Fruit fly (Drosophila melanogaster) whole organism, embryonic: ENCODE measurements around the gene RpS25.

Experiments
- Ada2b ChIP-seq: fragments of 200-800 bp; sonication (Bioruptor generic); IDR thresholded peaks from 2 replicates; pipeline ENCODE4 v1.3.6; 2022; ENCODE audit warnings: missing biosample characterization, missing genetic modification characterization
- Antp ChIP-seq: fragments of 200-800 bp; sonication (Bioruptor generic); optimal IDR thresholded peaks from 3 replicates; lab custom pipeline; 2016; ENCODE audit warnings: missing biosample characterization, missing genetic modification characterization
- Blimp-1 ChIP-seq: fragments of 200-800 bp; sonication (Bioruptor generic); optimal IDR thresholded peaks from 3 replicates; lab custom pipeline; 2018; ENCODE audit warnings: missing biosample characterization, missing genetic modification characterization, mild to moderate bottlenecking, moderate library complexity, missing genetic modification reagents
- CG10267 ChIP-seq: fragments of 200-800 bp; sonication (Bioruptor generic); optimal IDR thresholded peaks from 2 replicates; lab custom pipeline; 2018; ENCODE audit warnings: missing biosample characterization, mild to moderate bottlenecking, missing genetic modification characterization, moderate library complexity
- CG10431 ChIP-seq: fragments of 200-800 bp; sonication (Bioruptor generic); optimal IDR thresholded peaks from 3 replicates; lab custom pipeline; 2018; ENCODE audit warnings: missing biosample characterization, mild to moderate bottlenecking, missing genetic modification characterization
- CG10543 ChIP-seq: fragments of 200-800 bp; sonication (Bioruptor generic); optimal IDR thresholded peaks from 3 replicates; lab custom pipeline; 2017; ENCODE audit warnings: missing biosample characterization, mild to moderate bottlenecking, missing genetic modification characterization, moderate library complexity
- CG10959 ChIP-seq: fragments of 200-800 bp; sonication (Bioruptor generic); IDR thresholded peaks from 2 replicates; pipeline ENCODE4 v1.3.6; 2022; ENCODE audit warnings: missing biosample characterization, missing genetic modification characterization
- CG11398 ChIP-seq: fragments of 200-800 bp; sonication (Bioruptor generic); optimal IDR thresholded peaks from 2 replicates; lab custom pipeline; 2016; ENCODE audit warnings: missing biosample characterization, missing genetic modification characterization
- CG11560 ChIP-seq: fragments of 200-800 bp; sonication (Bioruptor generic); IDR thresholded peaks from 3 replicates; pipeline ENCODE4 v1.3.6; 2022; ENCODE audit warnings: missing biosample characterization, missing genetic modification characterization
- CG1233 ChIP-seq: fragments of 200-800 bp; sonication (Bioruptor generic); optimal IDR thresholded peaks from 4 replicates; lab custom pipeline; 2018; ENCODE audit warnings: missing biosample characterization, mild to moderate bottlenecking, missing genetic modification characterization
- CG13296 ChIP-seq: fragments of 200-800 bp; sonication (Bioruptor generic); optimal IDR thresholded peaks from 3 replicates; lab custom pipeline; 2018; ENCODE audit warnings: missing biosample characterization, mild to moderate bottlenecking, missing genetic modification characterization
- CG13624 ChIP-seq: fragments of 200-800 bp; sonication (Bioruptor generic); optimal IDR thresholded peaks from 2 replicates; lab custom pipeline; 2016; ENCODE audit warnings: missing biosample characterization, missing genetic modification characterization
- CG14441 ChIP-seq: fragments of 200-800 bp; sonication (Bioruptor generic); IDR thresholded peaks from 2 replicates; pipeline ENCODE4 v1.3.6; 2022; ENCODE audit warnings: missing biosample characterization, missing genetic modification characterization
- CG14710 ChIP-seq: fragments of 200-800 bp; sonication (Bioruptor generic); optimal IDR thresholded peaks from 3 replicates; lab custom pipeline; 2019; ENCODE audit warnings: missing biosample characterization, mild to moderate bottlenecking, missing genetic modification characterization, moderate library complexity
- CG14860 ChIP-seq: fragments of 200-800 bp; sonication (Bioruptor generic); IDR thresholded peaks from 3 replicates; pipeline ENCODE4 v1.3.6; 2022; ENCODE audit warnings: missing biosample characterization, missing genetic modification characterization; ENCODE audit not compliant: partially characterized antibody
- CG16863 ChIP-seq: fragments of 200-800 bp; sonication (Bioruptor generic); optimal IDR thresholded peaks from 3 replicates; lab custom pipeline; 2016; ENCODE audit warnings: missing biosample characterization, missing genetic modification characterization
- CG18262 ChIP-seq: fragments of 200-800 bp; optimal IDR thresholded peaks from 3 replicates; lab custom pipeline; 2019; ENCODE audit warnings: missing biosample characterization, mild to moderate bottlenecking, missing genetic modification characterization, moderate library complexity
- CG2116 ChIP-seq: fragments of 200-800 bp; sonication (Bioruptor generic); optimal IDR thresholded peaks from 3 replicates; lab custom pipeline; 2018; ENCODE audit warnings: missing biosample characterization, mild to moderate bottlenecking, missing genetic modification characterization
- CG30431 ChIP-seq: fragments of 200-800 bp; sonication (Bioruptor generic); optimal IDR thresholded peaks from 2 replicates; lab custom pipeline; 2017; ENCODE audit warnings: missing biosample characterization, missing genetic modification characterization
- CG4360 ChIP-seq: fragments of 200-800 bp; sonication (Bioruptor generic); IDR thresholded peaks from 2 replicates; pipeline ENCODE4 v1.3.6; 2022; ENCODE audit warnings: missing biosample characterization, missing genetic modification characterization
- CG6791 ChIP-seq: fragments of 200-800 bp; sonication (Bioruptor generic); IDR thresholded peaks from 3 replicates; pipeline ENCODE4 v1.3.6; 2022; ENCODE audit warnings: missing biosample characterization, missing genetic modification characterization; ENCODE audit not compliant: partially characterized antibody
- CG7963 ChIP-seq: fragments of 200-800 bp; sonication (Bioruptor generic); IDR thresholded peaks from 3 replicates; pipeline ENCODE4 v1.3.6; 2022; ENCODE audit warnings: missing biosample characterization, missing genetic modification characterization; ENCODE audit not compliant: partially characterized antibody
- CG8765 ChIP-seq: fragments of 200-800 bp; sonication (Bioruptor generic); IDR thresholded peaks from 2 replicates; pipeline ENCODE4 v1.3.6; 2022; ENCODE audit warnings: missing biosample characterization, missing genetic modification characterization
- CG8924 ChIP-seq: fragments of 200-800 bp; optimal IDR thresholded peaks from 3 replicates; lab custom pipeline; 2019; ENCODE audit warnings: missing biosample characterization, mild to moderate bottlenecking, missing genetic modification characterization, moderate library complexity
- Ets65A ChIP-seq: fragments of 200-800 bp; sonication (Bioruptor generic); peaks from one replicate; lab custom pipeline; 2016; ENCODE audit warnings: missing biosample characterization, missing genetic modification characterization
- Gug ChIP-seq: fragments of 200-800 bp; sonication (Bioruptor generic); IDR thresholded peaks from 4 replicates; pipeline ENCODE4 v1.3.6; 2022; ENCODE audit warnings: missing biosample characterization, missing genetic modification characterization
- HHEX ChIP-seq: fragments of 200-800 bp; sonication (Bioruptor generic); optimal IDR thresholded peaks from 3 replicates; lab custom pipeline; 2017; ENCODE audit warnings: missing biosample characterization, mild to moderate bottlenecking, missing genetic modification characterization, missing genetic modification reagents
- HLHmδ ChIP-seq: fragments of 200-800 bp; sonication (Bioruptor generic); optimal IDR thresholded peaks from 2 replicates; lab custom pipeline; 2018; ENCODE audit warnings: missing biosample characterization, mild to moderate bottlenecking, missing genetic modification characterization, moderate library complexity
- NC2β ChIP-seq: fragments of 200-800 bp; sonication (Bioruptor generic); optimal IDR thresholded peaks from 2 replicates; lab custom pipeline; 2016; ENCODE audit warnings: missing biosample characterization, missing genetic modification characterization
- abd-A ChIP-seq: fragments of 200-800 bp; sonication (Bioruptor generic); optimal IDR thresholded peaks from 3 replicates; lab custom pipeline; 2019; ENCODE audit warnings: missing biosample characterization, mild to moderate bottlenecking, missing genetic modification characterization, moderate library complexity
- bsh ChIP-seq, 2 experiments: fragments of 200-800 bp; sonication (Bioruptor generic); optimal IDR thresholded peaks; 2 replicates each; lab custom pipeline; 2017 to 2018; ENCODE audit warnings: mild to moderate bottlenecking in 2 of 2, missing biosample characterization in 2 of 2, missing genetic modification characterization in 2 of 2, moderate library complexity in 1 of 2
- crp ChIP-seq, 2 experiments: fragments of 200-800 bp; sonication (Bioruptor generic); optimal IDR thresholded peaks; 2 replicates in 1 of 2; 3 replicates in 1 of 2; lab custom pipeline; 2017; ENCODE audit warnings: missing biosample characterization in 2 of 2, missing genetic modification characterization in 2 of 2, mild to moderate bottlenecking in 1 of 2, moderate library complexity in 1 of 2
- fd102C ChIP-seq: fragments of 200-800 bp; sonication (Bioruptor generic); optimal IDR thresholded peaks from 2 replicates; lab custom pipeline; 2018; ENCODE audit warnings: missing biosample characterization, mild to moderate bottlenecking, missing genetic modification characterization, moderate library complexity
- her ChIP-seq: fragments of 200-800 bp; sonication (Bioruptor generic); optimal IDR thresholded peaks from 2 replicates; lab custom pipeline; 2016; ENCODE audit warnings: missing biosample characterization, missing genetic modification characterization
- inv ChIP-seq: fragments of 200-800 bp; sonication (Bioruptor generic); IDR thresholded peaks from 2 replicates; pipeline ENCODE4 v1.3.6; 2022; ENCODE audit warnings: missing biosample characterization, missing genetic modification characterization; ENCODE audit not compliant: partially characterized antibody
- kay ChIP-seq: fragments of 200-800 bp; sonication (Bioruptor generic); optimal IDR thresholded peaks from 2 replicates; lab custom pipeline; 2016; ENCODE audit warnings: missing biosample characterization, missing genetic modification characterization
- kni ChIP-seq: fragments of 200-800 bp; sonication (Bioruptor generic); optimal IDR thresholded peaks from 3 replicates; lab custom pipeline; 2017; ENCODE audit warnings: mild to moderate bottlenecking, missing biosample characterization, missing genetic modification reagents, missing genetic modification characterization
- nau ChIP-seq: fragments of 200-800 bp; sonication (Bioruptor generic); optimal IDR thresholded peaks from 3 replicates; lab custom pipeline; 2017; ENCODE audit warnings: missing biosample characterization, mild to moderate bottlenecking, missing genetic modification characterization, missing genetic modification reagents
- pan ChIP-seq, 4 experiments: fragments of >200 bp in 3 of 4; fragments of 200-800 bp in 1 of 4; sonication (Bioruptor generic) in 1 of 4; optimal IDR thresholded peaks in 3 of 4; IDR thresholded peaks in 1 of 4; 2 replicates each; pipeline versions ENCODE4 v1.3.6 to Lab custom; 2017 to 2022; ENCODE audit warnings: missing biosample characterization in 2 of 4, missing genetic modification characterization in 2 of 4, mixed read lengths in 1 of 4
- phol ChIP-seq: fragments of 200-800 bp; sonication (Bioruptor generic); optimal IDR thresholded peaks from 3 replicates; lab custom pipeline; 2018; ENCODE audit warnings: missing biosample characterization, mild to moderate bottlenecking, missing genetic modification characterization, moderate library complexity
- pita ChIP-seq: fragments of 200-800 bp; sonication (Bioruptor generic); optimal IDR thresholded peaks from 2 replicates; lab custom pipeline; 2017; ENCODE audit warnings: missing biosample characterization, mild to moderate bottlenecking, missing genetic modification characterization
- rib ChIP-seq: fragments of 200-800 bp; sonication (Bioruptor generic); IDR thresholded peaks from 2 replicates; pipeline ENCODE4 v1.3.6; 2022; ENCODE audit warnings: missing biosample characterization, missing genetic modification characterization
- slp2 ChIP-seq: fragments of 200-800 bp; sonication (Bioruptor generic); optimal IDR thresholded peaks from 2 replicates; lab custom pipeline; 2016; ENCODE audit warnings: missing biosample characterization, missing genetic modification characterization
- stwl ChIP-seq: fragments of 200-800 bp; sonication (Bioruptor generic); optimal IDR thresholded peaks from 3 replicates; lab custom pipeline; 2018; ENCODE audit warnings: missing biosample characterization, mild to moderate bottlenecking, missing genetic modification characterization, moderate library complexity
- sug ChIP-seq: fragments of 200-800 bp; optimal IDR thresholded peaks from 2 replicates; lab custom pipeline; 2019; ENCODE audit warnings: missing biosample characterization, mild to moderate bottlenecking, missing genetic modification characterization, moderate library complexity
- vfl ChIP-seq: fragments of 200-800 bp; sonication (Bioruptor generic); optimal IDR thresholded peaks from 2 replicates; lab custom pipeline; 2016; ENCODE audit warnings: missing biosample characterization, missing genetic modification characterization
- vnd ChIP-seq: fragments of 200-800 bp; sonication (Bioruptor generic); IDR thresholded peaks from 3 replicates; pipeline ENCODE4 v1.3.6; 2022; ENCODE audit warnings: missing biosample characterization, missing genetic modification characterization; ENCODE audit not compliant: partially characterized antibody
- vvl ChIP-seq: fragments of 200-800 bp; sonication (Bioruptor generic); IDR thresholded peaks from 2 replicates; pipeline ENCODE4 v1.3.6; 2022; ENCODE audit warnings: missing biosample characterization, missing genetic modification characterization
- yki ChIP-seq: fragments of >200 bp; optimal IDR thresholded peaks from 3 replicates; lab custom pipeline; 2018

The RpS25 gene

DNA sequence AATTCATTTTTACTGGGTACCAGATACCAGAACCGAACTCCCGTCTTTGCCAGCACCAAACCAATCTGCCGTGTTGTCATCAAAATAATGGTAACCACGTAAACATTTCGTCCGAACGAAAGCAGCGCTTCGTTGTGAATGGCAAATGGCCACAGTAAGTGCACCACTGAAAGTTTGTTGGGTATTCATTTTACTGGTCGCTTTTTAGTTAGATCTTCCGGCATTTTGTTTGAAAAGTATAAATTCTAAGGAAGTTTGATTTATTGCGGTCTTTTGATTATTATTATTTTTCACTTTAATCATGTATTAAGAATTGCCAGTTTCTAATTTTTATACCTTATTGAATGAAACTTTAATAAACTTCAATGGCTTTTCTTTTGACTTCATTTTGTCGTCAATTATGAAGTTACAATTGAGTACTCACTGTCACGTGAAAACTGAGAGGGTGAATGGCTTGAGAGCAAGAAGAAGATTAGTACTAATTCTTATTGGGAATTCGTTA lies 1.6 kb downstream of the RpS25 start, which contains the start of gene ZnT86D (continued):
- TF ChIP-seq bsh (GFP tag; optimal IDR thresholded peaks at IDR 0.05; lab: Kevin White, UChicago) (peak in 1 of 2 experiments; percentile 46), kni (GFP tag; lab: Kevin White, UChicago) (peak; percentile 64), CG1233 (peak; percentile 46), yki (no peak), CG30431 (GFP tag; lab: Kevin White, UChicago) (no peak), CG13624 (peak; percentile 11), CG18262 (tag; lab: Kevin White, UChicago) (peak; percentile 69), CG11398 (peak; percentile 2), vnd (no peak), NC2β (peak; percentile 68), CG8765 (GFP tag; lab: Robert Waterston, UW) (no peak), crp (GFP tag; optimal IDR thresholded peaks at IDR 0.05; lab: Kevin White, UChicago) (peak in 1 of 2 experiments; percentile 20), CG4360 (GFP tag; lab: Robert Waterston, UW) (no peak), CG11560 (tag; lab: Robert Waterston, UW) (no peak), CG14860 (GFP tag; lab: Robert Waterston, UW) (no peak), vvl (GFP tag; lab: Robert Waterston, UW) (peak; percentile 24; the same call in 1 of the 2 replicates), phol (tag; lab: Kevin White, UChicago) (peak; percentile 87), CG2116 (GFP tag; lab: Kevin White, UChicago) (no peak), CG16863 (peak; percentile 30), CG10267 (tag; lab: Kevin White, UChicago) (peak; percentile 54), HLHmδ (GFP tag; lab: Kevin White, UChicago) (no peak), kay (GFP tag; lab: Kevin White, UChicago) (peak; percentile 40), fd102C (GFP tag; lab: Kevin White, UChicago) (no peak), Ada2b (GFP tag; lab: Robert Waterston, UW) (peak; percentile 36; the same call in 1 of the 2 replicates), CG14710 (tag; lab: Kevin White, UChicago) (peak; percentile 86), CG7963 (GFP tag; lab: Robert Waterston, UW) (no peak), CG10431 (GFP tag; lab: Kevin White, UChicago) (no peak), her (GFP tag; lab: Kevin White, UChicago) (no peak), abd-A (no peak), CG8924 (tag; lab: Kevin White, UChicago) (peak; percentile 69), vfl (GFP tag; lab: Kevin White, UChicago) (no peak), inv (GFP tag; lab: Robert Waterston, UW) (no peak), Antp (GFP tag; lab: Kevin White, UChicago) (peak; percentile 49), CG13296 (GFP tag; lab: Kevin White, UChicago) (peak; percentile 67), Ets65A (GFP tag; lab: Kevin White, UChicago) (peak; percentile 97), nau (GFP tag; lab: Kevin White, UChicago) (no peak), sug (peak; percentile 80), stwl (tag; lab: Kevin White, UChicago) (peak; percentile 58), CG10959 (GFP tag; lab: Robert Waterston, UW) (no peak), pan (optimal IDR thresholded peaks at IDR 0.05; lab: Kevin White, UChicago) (no peak), pan (GFP tag; optimal IDR thresholded peaks at IDR 0.05 in 1 of 2, IDR thresholded peaks at IDR 0.05 in 1 of 2) (no peak), CG14441 (0 out of 2 replicates have a peak, but pooled peaks have one; percentile 23), Gug (GFP tag; lab: Robert Waterston, UW) (peak; percentile 50; the same call in 2 of the 4 replicates), slp2 (GFP tag; lab: Kevin White, UChicago) (peak; percentile 35), pita (GFP tag; lab: Kevin White, UChicago) (no peak), HHEX (GFP tag; lab: Kevin White, UChicago) (peak; percentile 33), CG6791 (GFP tag; lab: Robert Waterston, UW) (no peak), CG10543 (GFP tag; lab: Kevin White, UChicago) (peak; percentile 87), Blimp-1 (GFP tag; lab: Kevin White, UChicago) (peak; percentile 43), rib (no peak)
